Fruit fly (Drosophila melanogaster): ENCODE results near the gene Cpr62Bb.
A peak's percentile ranks its signal among the peaks of the same experiment; 100 is the strongest.

The Cpr62Bb gene

DNA sequence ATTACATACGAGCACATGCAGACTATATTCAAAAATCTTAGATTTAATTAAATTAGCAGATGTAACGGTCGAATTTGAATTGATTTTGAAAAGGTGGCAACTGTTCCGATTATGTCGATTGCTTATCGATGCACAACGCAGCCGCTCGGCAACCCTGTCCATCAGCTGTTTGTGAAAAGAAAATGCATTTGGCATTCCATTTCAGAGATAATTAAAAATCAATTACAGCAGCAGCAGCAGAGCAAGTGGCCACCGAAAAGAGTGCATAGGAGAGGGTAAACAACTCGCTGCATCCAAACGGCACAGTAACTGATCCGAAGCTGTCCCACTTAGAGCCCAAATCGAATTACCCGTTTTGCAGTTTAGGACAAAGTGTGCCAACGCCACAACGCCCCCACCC lies 36.3 kb downstream of the Cpr62Bb start, which contains the start of gene Patj (continued):
- TF ChIP-seq CG7745 (tag; optimal IDR thresholded peaks at IDR 0.05): no peak
- no peak for TF ChIP-seq Hr51 (GFP tag; optimal IDR thresholded peaks at IDR 0.05)
- TF ChIP-seq crp (GFP tag; optimal IDR thresholded peaks at IDR 0.05): peak; percentile 81 to 97
- TF ChIP-seq Hr39 (optimal IDR thresholded peaks at IDR 0.05): no peak
- TF ChIP-seq sima (GFP tag; optimal IDR thresholded peaks at IDR 0.05): no peak
- no peak for TF ChIP-seq run (tag; optimal IDR thresholded peaks at IDR 0.05)
- no peak for TF ChIP-seq CG43689 (GFP tag; IDR thresholded peaks at IDR 0.05)
- TF ChIP-seq caup (GFP tag; optimal IDR thresholded peaks at IDR 0.05; ENCODE audit: severe bottlenecking): no peak
- peak in 1 of 2 experiments; percentile 28 for TF ChIP-seq Pdp1 (GFP tag; optimal IDR thresholded peaks at IDR 0.05)
- TF ChIP-seq oc (tag; optimal IDR thresholded peaks at IDR 0.05): no peak
- TF ChIP-seq CrebB (tag; optimal IDR thresholded peaks at IDR 0.05): no peak
- TF ChIP-seq CG8281 (tag; optimal IDR thresholded peaks at IDR 0.05): no peak
- peak; percentile 25 for TF ChIP-seq phol (tag; optimal IDR thresholded peaks at IDR 0.05)
- TF ChIP-seq gcm2 (GFP tag; optimal IDR thresholded peaks at IDR 0.05): no peak
- TF ChIP-seq pnt (GFP tag; optimal IDR thresholded peaks at IDR 0.05): no peak
- TF ChIP-seq dmrt11E (tag; optimal IDR thresholded peaks at IDR 0.05): no peak
- no peak for TF ChIP-seq Atf3 (GFP tag; optimal IDR thresholded peaks at IDR 0.05)
- TF ChIP-seq CG17802 (tag; optimal IDR thresholded peaks at IDR 0.05): no peak
- TF ChIP-seq CG8478 (optimal IDR thresholded peaks at IDR 0.05): no peak
- TF ChIP-seq CG2116 (GFP tag; optimal IDR thresholded peaks at IDR 0.05): peak; percentile 67
- TF ChIP-seq gfzf (GFP tag; optimal IDR thresholded peaks at IDR 0.05): peak; percentile 34
- TF ChIP-seq zfh2 (GFP tag; optimal IDR thresholded peaks at IDR 0.05): no peak
- TF ChIP-seq z (GFP tag; IDR thresholded peaks at IDR 0.05): no peak
- no peak for TF ChIP-seq cwo (GFP tag; optimal IDR thresholded peaks at IDR 0.05)
- no peak for TF ChIP-seq ap (GFP tag; IDR thresholded peaks at IDR 0.05)
- TF ChIP-seq sna (GFP tag; IDR thresholded peaks at IDR 0.05; ENCODE audit: partially characterized antibody): peak; percentile 50; the same call in 1 of the 2 replicates
- no peak for TF ChIP-seq crc (GFP tag; optimal IDR thresholded peaks at IDR 0.05)
- no peak for TF ChIP-seq lola (GFP tag; optimal IDR thresholded peaks at IDR 0.05)
- TF ChIP-seq CG1832 (GFP tag; optimal IDR thresholded peaks at IDR 0.05): no peak
- peak; percentile 56 for TF ChIP-seq YL-1 (GFP tag; optimal IDR thresholded peaks at IDR 0.05)
- no peak for TF ChIP-seq CG1792 (GFP tag; optimal IDR thresholded peaks at IDR 0.05)
- TF ChIP-seq CG14965 (GFP tag; optimal IDR thresholded peaks at IDR 0.05; ENCODE audit: borderline replicate concordance): no peak
- TF ChIP-seq CG13424 (tag; optimal IDR thresholded peaks at IDR 0.05): no peak
- peak; percentile 7; the same call in 1 of the 3 replicates for TF ChIP-seq zen2 (GFP tag; IDR thresholded peaks at IDR 0.05; ENCODE audit: partially characterized antibody)
- TF ChIP-seq sqz (GFP tag; optimal IDR thresholded peaks at IDR 0.05): no peak
- TF ChIP-seq ATbp (GFP tag; optimal IDR thresholded peaks at IDR 0.05): no peak
- TF ChIP-seq fru (optimal IDR thresholded peaks at IDR 0.05): no peak
- no peak for TF ChIP-seq HmgD (GFP tag; optimal IDR thresholded peaks at IDR 0.05)
- no peak for TF ChIP-seq salm (tag; optimal IDR thresholded peaks at IDR 0.05)
- TF ChIP-seq kah (GFP tag; optimal IDR thresholded peaks at IDR 0.05): no peak
- TF ChIP-seq Lhr (GFP tag; optimal IDR thresholded peaks at IDR 0.05): no peak
- no peak for TF ChIP-seq luna (GFP tag; optimal IDR thresholded peaks at IDR 0.05)
- TF ChIP-seq pita (GFP tag; optimal IDR thresholded peaks at IDR 0.05): no peak
- TF ChIP-seq CG4424 (GFP tag; optimal IDR thresholded peaks at IDR 0.05): no peak
- peak; percentile 17; the same call in 1 of the 2 replicates for TF ChIP-seq onecut (GFP tag; IDR thresholded peaks at IDR 0.05)
- no peak for TF ChIP-seq her (GFP tag; optimal IDR thresholded peaks at IDR 0.05)
- TF ChIP-seq mld (GFP tag; IDR thresholded peaks at IDR 0.05; ENCODE audit: partially characterized antibody): no peak
- TF ChIP-seq CG11093 (GFP tag; IDR thresholded peaks at IDR 0.05): no peak
- no peak for TF ChIP-seq CG9876 (GFP tag; optimal IDR thresholded peaks at IDR 0.05)
- TF ChIP-seq C15 (GFP tag; IDR thresholded peaks at IDR 0.05): no peak
- TF ChIP-seq unc-4 (GFP tag; IDR thresholded peaks at IDR 0.05; ENCODE audit: partially characterized antibody): peak; percentile 55
